Worm (Caenorhabditis elegans) whole organism, mixed stage, embryonic: ENCODE data around the gene C56A3.4.

Experiments used
- M03D4.4 ChIP-seq: sonication (generic microtip); optimal IDR thresholded peaks from 2 replicates; lab custom pipeline; 2017; ENCODE audit warnings: mild to moderate bottlenecking, missing genetic modification characterization, missing compliant biosample characterization
- bed-3 ChIP-seq: fragments of 200-800 bp; sonication (Bioruptor generic); optimal IDR thresholded peaks from 3 replicates; lab custom pipeline; 2018; ENCODE audit warnings: mild to moderate bottlenecking, missing genetic modification characterization, moderate library complexity, missing compliant biosample characterization
- blmp-1 ChIP-seq: fragments of 150-350 bp; optimal IDR thresholded peaks from 2 replicates; lab custom pipeline; 2014; ENCODE audit warnings: missing biosample characterization, missing genetic modification characterization
- ceh-39 ChIP-seq: fragments of 150-350 bp; optimal IDR thresholded peaks from 2 replicates; lab custom pipeline; 2014; ENCODE audit warnings: missing biosample characterization, missing genetic modification characterization
- ceh-43 ChIP-seq: fragments of 200-800 bp; sonication (Bioruptor generic); optimal IDR thresholded peaks from 2 replicates; lab custom pipeline; 2018; ENCODE audit warnings: mild to moderate bottlenecking, missing genetic modification characterization, moderate library complexity, missing compliant biosample characterization
- ceh-83 ChIP-seq: fragments of 200-800 bp; sonication (Bioruptor generic); optimal IDR thresholded peaks from 2 replicates; lab custom pipeline; 2018; ENCODE audit warnings: mild to moderate bottlenecking, missing genetic modification characterization, missing compliant biosample characterization
- ces-1 ChIP-seq: fragments of 150-350 bp; optimal IDR thresholded peaks from 2 replicates; lab custom pipeline; 2014; ENCODE audit warnings: missing biosample characterization, missing genetic modification reagents, missing genetic modification characterization
- cnd-1 ChIP-seq: fragments of 200-800 bp; sonication (Bioruptor generic); optimal IDR thresholded peaks from 2 replicates; lab custom pipeline; 2018; ENCODE audit warnings: mild to moderate bottlenecking, missing genetic modification characterization, missing compliant biosample characterization
- drap-1 ChIP-seq: fragments of 200-800 bp; sonication (Bioruptor generic); optimal IDR thresholded peaks from 3 replicates; lab custom pipeline; 2018; ENCODE audit warnings: mild to moderate bottlenecking, missing genetic modification characterization, missing compliant biosample characterization
- elt-1 ChIP-seq: sonication (generic microtip); optimal IDR thresholded peaks from 2 replicates; lab custom pipeline; 2017; ENCODE audit warnings: missing genetic modification characterization, mild to moderate bottlenecking, missing compliant biosample characterization, antibody characterized with exemption, moderate library complexity, borderline replicate concordance; ENCODE audit not compliant: insufficient read depth
- elt-3 ChIP-seq: fragments of 150-350 bp; optimal IDR thresholded peaks from 2 replicates; lab custom pipeline; 2014; ENCODE audit warnings: missing biosample characterization, missing genetic modification characterization
- flh-1 ChIP-seq: fragments of 200-800 bp; sonication (Bioruptor generic); optimal IDR thresholded peaks from 2 replicates; lab custom pipeline; 2018; ENCODE audit warnings: mild to moderate bottlenecking, missing genetic modification characterization, moderate library complexity, missing compliant biosample characterization
- ham-2 ChIP-seq: fragments of 200-800 bp; sonication (Bioruptor generic); optimal IDR thresholded peaks from 2 replicates; lab custom pipeline; 2018; ENCODE audit warnings: mild to moderate bottlenecking, missing genetic modification characterization, missing compliant biosample characterization
- hlh-1 ChIP-seq: fragments of 150-350 bp; optimal IDR thresholded peaks from 2 replicates; lab custom pipeline; 2014; ENCODE audit warnings: missing biosample characterization, missing genetic modification reagents, missing genetic modification characterization
- lin-13 ChIP-seq: fragments of 150-350 bp; optimal IDR thresholded peaks from 2 replicates; lab custom pipeline; 2014; ENCODE audit warnings: missing biosample characterization, missing genetic modification characterization
- lin-32 ChIP-seq: fragments of 200-800 bp; sonication (Bioruptor generic); optimal IDR thresholded peaks from 2 replicates; lab custom pipeline; 2018; ENCODE audit warnings: mild to moderate bottlenecking, missing genetic modification characterization, missing compliant biosample characterization
- lsy-2 ChIP-seq: fragments of 150-350 bp; optimal IDR thresholded peaks from 2 replicates; lab custom pipeline; 2014; ENCODE audit warnings: missing biosample characterization, missing genetic modification characterization
- mab-5 ChIP-seq: fragments of 150-350 bp; optimal IDR thresholded peaks from 2 replicates; lab custom pipeline; 2014; ENCODE audit warnings: missing biosample characterization, missing genetic modification characterization
- mep-1 ChIP-seq: fragments of 150-350 bp; optimal IDR thresholded peaks from 2 replicates; lab custom pipeline; 2017; ENCODE audit warnings: missing biosample characterization, missing genetic modification reagents, missing genetic modification characterization, inconsistent platforms
- mls-2 ChIP-seq: sonication (generic microtip); optimal IDR thresholded peaks from 2 replicates; lab custom pipeline; 2016; ENCODE audit warnings: mild to moderate bottlenecking, missing genetic modification characterization, moderate library complexity, missing compliant biosample characterization
- nhr-12 ChIP-seq: fragments of 150-350 bp; optimal IDR thresholded peaks from 2 replicates; lab custom pipeline; 2014; ENCODE audit warnings: missing biosample characterization, missing genetic modification characterization
- nhr-237 ChIP-seq: fragments of 150-350 bp; optimal IDR thresholded peaks from 2 replicates; lab custom pipeline; 2014; ENCODE audit warnings: missing biosample characterization, missing genetic modification characterization
- nhr-28 ChIP-seq: fragments of 150-350 bp; optimal IDR thresholded peaks from 2 replicates; lab custom pipeline; 2014; ENCODE audit warnings: missing biosample characterization, missing genetic modification characterization
- pha-4 ChIP-seq: fragments of 150-350 bp; optimal IDR thresholded peaks from 2 replicates; lab custom pipeline; 2018; ENCODE audit warnings: missing biosample characterization, missing genetic modification reagents, missing genetic modification characterization
- sem-2 ChIP-seq: fragments of 200-800 bp; sonication (Bioruptor generic); optimal IDR thresholded peaks from 2 replicates; lab custom pipeline; 2018; ENCODE audit warnings: mild to moderate bottlenecking, missing genetic modification characterization, missing compliant biosample characterization
- snpc-4 ChIP-seq: fragments of 150-350 bp; optimal IDR thresholded peaks from 2 replicates; lab custom pipeline; 2014; ENCODE audit warnings: missing biosample characterization, missing genetic modification characterization
- sptf-1 ChIP-seq: sonication (generic microtip); optimal IDR thresholded peaks from 2 replicates; lab custom pipeline; 2017; ENCODE audit warnings: mild to moderate bottlenecking, missing genetic modification characterization, moderate library complexity, missing compliant biosample characterization
- tbx-8 ChIP-seq: fragments of 200-800 bp; sonication (Bioruptor generic); optimal IDR thresholded peaks from 2 replicates; lab custom pipeline; 2018; ENCODE audit warnings: mild to moderate bottlenecking, missing genetic modification characterization, moderate library complexity, missing compliant biosample characterization
- unc-120 ChIP-seq: sonication (generic microtip); optimal IDR thresholded peaks from 2 replicates; lab custom pipeline; 2017; ENCODE audit warnings: missing genetic modification characterization, missing compliant biosample characterization; ENCODE audit not compliant: poor library complexity, severe bottlenecking
- unc-39 ChIP-seq: fragments of 150-350 bp; optimal IDR thresholded peaks from 2 replicates; lab custom pipeline; 2014; ENCODE audit warnings: missing biosample characterization, missing genetic modification characterization
- unc-62 ChIP-seq: fragments of 150-350 bp; optimal IDR thresholded peaks from 2 replicates; lab custom pipeline; 2014; ENCODE audit warnings: missing biosample characterization, missing genetic modification reagents, missing genetic modification characterization
- zip-8 ChIP-seq: fragments of 150-350 bp; optimal IDR thresholded peaks from 2 replicates; lab custom pipeline; 2014; ENCODE audit warnings: missing biosample characterization, missing genetic modification characterization
- ztf-11 ChIP-seq: fragments of 150-350 bp; optimal IDR thresholded peaks from 2 replicates; lab custom pipeline; 2014; ENCODE audit warnings: missing biosample characterization, missing genetic modification characterization

Gene C56A3.4

DNA sequence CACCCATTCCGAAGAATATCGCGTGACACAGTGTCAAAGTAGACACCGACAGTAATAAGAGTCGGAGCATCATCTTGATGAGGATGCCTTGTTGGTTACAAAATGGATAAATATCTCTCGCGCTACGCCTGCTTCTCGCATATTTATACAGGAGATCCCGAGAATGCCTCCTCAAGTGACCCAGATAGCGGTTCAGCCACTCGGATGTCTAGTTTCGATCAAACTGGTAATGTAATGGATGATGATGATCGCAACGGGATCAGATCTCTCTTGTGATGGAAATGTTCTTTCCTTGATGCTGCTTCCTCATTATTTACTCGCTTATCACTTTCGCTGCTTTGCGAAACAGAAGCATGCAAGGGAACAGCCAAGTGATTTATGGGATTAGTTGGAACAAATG lies 12.3 kb upstream of the C56A3.4 start, which contains the start of gene grl-17:
Gene grl-17, minus strand, starts transcription at position 101 of the 400 bp plus-strand sequence.
- TF ChIP-seq mls-2 (tag; lab: Kevin White, UChicago) (no peak), ztf-11 (tag; lab: Kevin White, UChicago) (no peak), sptf-1 (tag; lab: Kevin White, UChicago) (no peak), lin-13 (tag; lab: Kevin White, UChicago) (no peak), mab-5 (tag; lab: Kevin White, UChicago) (no peak)

DNA sequence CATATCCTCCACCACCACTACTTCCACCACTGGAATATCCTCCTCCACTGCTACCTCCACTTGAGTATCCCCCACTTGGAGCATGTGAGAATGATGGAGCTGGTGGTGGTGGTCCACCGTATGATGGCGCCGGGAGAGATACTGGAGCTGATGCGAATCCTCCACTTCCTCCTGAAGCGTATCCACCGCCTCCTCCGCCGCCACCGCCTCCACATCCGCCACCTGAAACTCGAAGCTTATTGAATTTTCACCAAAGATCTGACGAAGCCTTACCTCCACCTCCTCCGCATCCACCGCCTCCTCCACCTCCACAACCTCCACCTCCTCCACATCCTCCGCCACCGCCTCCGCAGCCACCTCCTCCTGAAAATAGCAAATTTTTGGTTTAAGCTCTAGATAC lies 11.2 kb upstream of the C56A3.4 start:
- no peak for TF ChIP-seq unc-39 (tag; lab: Kevin White, UChicago)
- no peak for TF ChIP-seq mep-1
- TF ChIP-seq ztf-11 (tag; lab: Kevin White, UChicago) = no peak
- no peak for TF ChIP-seq M03D4.4 (tag; lab: Kevin White, UChicago)
- no peak for TF ChIP-seq mab-5 (tag; lab: Kevin White, UChicago)

DNA sequence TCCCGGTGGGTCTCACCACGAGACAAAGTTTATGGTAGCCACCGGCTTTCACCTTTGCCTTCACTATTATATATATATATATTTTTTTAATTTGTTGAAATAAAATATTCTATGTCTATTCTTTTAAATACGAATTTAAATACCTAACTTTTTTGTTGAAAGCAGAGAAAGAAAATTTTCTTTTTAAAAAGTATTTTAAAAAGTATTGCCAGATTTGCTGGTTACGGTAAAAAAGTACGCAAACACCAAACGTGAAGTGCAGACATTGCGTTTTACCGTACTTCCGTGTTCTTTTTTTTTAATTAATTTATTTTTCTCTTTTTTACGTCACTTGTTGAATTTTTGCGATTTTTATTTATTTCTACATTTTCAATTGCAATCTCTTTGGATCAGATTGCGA lies 8.4 kb upstream of the C56A3.4 start, which contains the start of gene C56A3.8:
Gene C56A3.8, plus strand, starts transcription at position 301 of the 400 bp plus-strand sequence.
- TF ChIP-seq nhr-12 = no peak
- TF ChIP-seq hlh-1 = no peak
- no peak for TF ChIP-seq unc-62 (GFP tag; lab: Kevin White, UChicago)
- TF ChIP-seq snpc-4 (tag; lab: Kevin White, UChicago) = no peak
- no peak for TF ChIP-seq tbx-8
- TF ChIP-seq blmp-1 = no peak
- TF ChIP-seq elt-1 (tag; lab: Kevin White, UChicago) = no peak
- TF ChIP-seq pha-4 (tag; lab: Kevin White, UChicago) = no peak
- no peak for TF ChIP-seq ztf-11 (tag; lab: Kevin White, UChicago)
- no peak for TF ChIP-seq unc-39 (tag; lab: Kevin White, UChicago)
- TF ChIP-seq sem-2 = no peak
- no peak for TF ChIP-seq zip-8 (tag; lab: Kevin White, UChicago)

DNA sequence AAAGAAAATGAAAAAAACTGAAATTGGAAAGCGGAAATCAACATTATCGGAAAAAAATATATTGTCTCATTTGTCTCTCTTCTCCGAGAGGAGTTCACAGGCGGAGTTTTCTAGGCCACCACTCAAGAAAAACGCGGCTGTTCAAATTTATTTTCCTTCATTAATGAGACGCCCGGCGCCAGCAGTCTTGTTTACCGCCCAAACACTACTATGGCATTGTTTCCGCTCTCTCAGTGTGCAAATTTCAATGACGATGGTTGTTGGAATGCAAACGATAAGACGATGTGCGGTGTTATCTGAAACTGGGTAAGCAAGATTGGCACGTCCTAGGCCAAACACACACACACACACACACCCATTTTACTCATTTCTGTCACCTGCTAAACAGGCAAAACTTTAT lies 5.2 kb upstream of the C56A3.4 start, which contains the start of gene cav-2:
Gene cav-2, plus strand, starts transcription at position 359 of the 400 bp plus-strand sequence.
- TF ChIP-seq tbx-8 (no peak), sptf-1 (tag; lab: Kevin White, UChicago) (peak; percentile 65), ceh-43 (no peak), sem-2 (no peak), mab-5 (tag; lab: Kevin White, UChicago) (no peak), ceh-39 (peak; percentile 19), pha-4 (tag; lab: Kevin White, UChicago) (peak; percentile 46), ztf-11 (tag; lab: Kevin White, UChicago) (no peak), unc-62 (GFP tag; lab: Kevin White, UChicago) (no peak), unc-39 (tag; lab: Kevin White, UChicago) (no peak), ceh-83 (GFP tag; lab: Kevin White, UChicago) (no peak), blmp-1 (no peak), snpc-4 (tag; lab: Kevin White, UChicago) (no peak), bed-3 (GFP tag; lab: Kevin White, UChicago) (no peak), ces-1 (GFP tag; lab: Kevin White, UChicago) (peak; percentile 75), lin-32 (GFP tag; lab: Kevin White, UChicago) (no peak), M03D4.4 (tag; lab: Kevin White, UChicago) (no peak), elt-3 (no peak), unc-120 (no peak), mls-2 (tag; lab: Kevin White, UChicago) (peak; percentile 11), zip-8 (tag; lab: Kevin White, UChicago) (no peak), mep-1 (peak; percentile 35), nhr-28 (tag; lab: Kevin White, UChicago) (no peak), cnd-1 (no peak), hlh-1 (peak; percentile 28), ham-2 (GFP tag; lab: Kevin White, UChicago) (no peak), lsy-2 (tag; lab: Kevin White, UChicago) (peak; percentile 46), lin-13 (tag; lab: Kevin White, UChicago) (no peak), drap-1 (GFP tag; lab: Kevin White, UChicago) (no peak), flh-1 (GFP tag; lab: Kevin White, UChicago) (no peak), nhr-237 (peak; percentile 53)
